Fruit fly (Drosophila melanogaster) whole organism, embryonic: ENCODE measurements around the gene CG6168.

Experiments
- B-H2 ChIP-seq: fragments of 200-800 bp; sonication (Bioruptor generic); optimal IDR thresholded peaks from 2 replicates; lab custom pipeline; 2018; ENCODE audit warnings: missing biosample characterization, mild to moderate bottlenecking, missing genetic modification characterization
- CG11247 ChIP-seq: fragments of 200-800 bp; sonication (Bioruptor generic); IDR thresholded peaks from 2 replicates; pipeline ENCODE4 v1.3.6; 2022; ENCODE audit warnings: missing biosample characterization, missing genetic modification characterization
- CG11695 ChIP-seq: fragments of 200-800 bp; sonication (Bioruptor generic); IDR thresholded peaks from 3 replicates; pipeline ENCODE4 v1.3.6; 2022; ENCODE audit warnings: missing biosample characterization, missing genetic modification characterization
- CG12155 ChIP-seq: fragments of 200-800 bp; sonication (Bioruptor generic); optimal IDR thresholded peaks from 3 replicates; lab custom pipeline; 2016; ENCODE audit warnings: missing biosample characterization, missing genetic modification characterization
- CG13123 ChIP-seq: fragments of 200-800 bp; sonication (Bioruptor generic); optimal IDR thresholded peaks from 2 replicates; lab custom pipeline; 2016; ENCODE audit warnings: missing biosample characterization, missing genetic modification characterization
- CG30431 ChIP-seq: fragments of 200-800 bp; sonication (Bioruptor generic); optimal IDR thresholded peaks from 2 replicates; lab custom pipeline; 2017; ENCODE audit warnings: missing biosample characterization, missing genetic modification characterization
- CG31365 ChIP-seq: fragments of 200-800 bp; sonication (Bioruptor generic); optimal IDR thresholded peaks from 2 replicates; lab custom pipeline; 2018; ENCODE audit warnings: missing biosample characterization, mild to moderate bottlenecking, missing genetic modification characterization
- CG32532 ChIP-seq: fragments of 200-800 bp; sonication (Bioruptor generic); IDR thresholded peaks from 2 replicates; pipeline ENCODE4 v1.3.6; 2022; ENCODE audit warnings: missing biosample characterization, missing genetic modification characterization
- CG43689 ChIP-seq: fragments of 200-800 bp; sonication (Bioruptor generic); IDR thresholded peaks from 2 replicates; pipeline ENCODE4 v1.3.6; 2022; ENCODE audit warnings: missing biosample characterization, missing genetic modification characterization
- CG4617 ChIP-seq: fragments of 200-800 bp; sonication (Bioruptor generic); optimal IDR thresholded peaks from 3 replicates; lab custom pipeline; 2016; ENCODE audit warnings: missing biosample characterization, missing genetic modification characterization, borderline replicate concordance
- CG6765 ChIP-seq: fragments of 200-800 bp; sonication (Bioruptor generic); optimal IDR thresholded peaks from 3 replicates; lab custom pipeline; 2017; ENCODE audit warnings: missing biosample characterization, mild to moderate bottlenecking, missing genetic modification characterization
- CG7357 ChIP-seq: fragments of 200-800 bp; sonication (Bioruptor generic); IDR thresholded peaks from 3 replicates; pipeline ENCODE4 v1.3.6; 2022; ENCODE audit warnings: missing biosample characterization, missing genetic modification characterization
- CG7556 ChIP-seq: fragments of 200-800 bp; sonication (Bioruptor generic); optimal IDR thresholded peaks from 2 replicates; lab custom pipeline; 2017; ENCODE audit warnings: missing biosample characterization, mild to moderate bottlenecking, missing genetic modification characterization
- CG7928 ChIP-seq: fragments of 200-800 bp; sonication (Bioruptor generic); optimal IDR thresholded peaks from 2 replicates; lab custom pipeline; 2017; ENCODE audit warnings: missing biosample characterization, mild to moderate bottlenecking, missing genetic modification characterization
- CG9727 ChIP-seq: fragments of 200-800 bp; sonication (Bioruptor generic); optimal IDR thresholded peaks from 3 replicates; lab custom pipeline; 2017; ENCODE audit warnings: missing biosample characterization, mild to moderate bottlenecking, missing genetic modification characterization
- CG9797 ChIP-seq: fragments of 200-800 bp; sonication (Bioruptor generic); optimal IDR thresholded peaks from 3 replicates; lab custom pipeline; 2018; ENCODE audit warnings: missing biosample characterization, mild to moderate bottlenecking, missing genetic modification characterization
- CHES-1-like ChIP-seq: fragments of 200-800 bp; sonication (Bioruptor generic); optimal IDR thresholded peaks from 2 replicates; lab custom pipeline; 2016; ENCODE audit warnings: missing biosample characterization, missing genetic modification characterization
- CoRest ChIP-seq: fragments of 200-800 bp; sonication (Bioruptor generic); optimal IDR thresholded peaks from 3 replicates; lab custom pipeline; 2018; ENCODE audit warnings: missing biosample characterization, mild to moderate bottlenecking, missing genetic modification characterization, moderate library complexity
- Dbx ChIP-seq: fragments of 200-800 bp; sonication (Bioruptor generic); IDR thresholded peaks from 3 replicates; pipeline ENCODE4 v1.3.6; 2022; ENCODE audit warnings: missing biosample characterization, missing genetic modification characterization
- Dfd ChIP-seq, 2 experiments: fragments of >200 bp; optimal IDR thresholded peaks; 2 replicates each; lab custom pipeline; 2017; ENCODE audit warnings: missing biosample characterization in 2 of 2, missing genetic modification characterization in 2 of 2
- Elba2 ChIP-seq: fragments of 200-800 bp; sonication (Bioruptor generic); optimal IDR thresholded peaks from 3 replicates; lab custom pipeline; 2016; ENCODE audit warnings: missing biosample characterization, missing genetic modification characterization
- MTF-1 ChIP-seq: fragments of 200-800 bp; sonication (Bioruptor generic); optimal IDR thresholded peaks from 2 replicates; lab custom pipeline; 2018; ENCODE audit warnings: missing biosample characterization, mild to moderate bottlenecking, missing genetic modification characterization, borderline replicate concordance
- Meics ChIP-seq: fragments of 200-800 bp; sonication (Bioruptor generic); optimal IDR thresholded peaks from 2 replicates; lab custom pipeline; 2017; ENCODE audit warnings: missing biosample characterization, mild to moderate bottlenecking, missing genetic modification characterization
- aop ChIP-seq: fragments of 200-800 bp; sonication (Bioruptor generic); IDR thresholded peaks from 2 replicates; pipeline ENCODE4 v1.3.6; 2022; ENCODE audit warnings: missing biosample characterization, missing genetic modification characterization
- az2 ChIP-seq: fragments of 200-800 bp; sonication (Bioruptor generic); optimal IDR thresholded peaks from 3 replicates; lab custom pipeline; 2016; ENCODE audit warnings: missing biosample characterization, missing genetic modification characterization
- bowl ChIP-seq: fragments of 200-800 bp; sonication (Bioruptor generic); IDR thresholded peaks from 2 replicates; pipeline ENCODE4 v1.3.6; 2022; ENCODE audit warnings: missing biosample characterization, missing genetic modification characterization
- chinmo ChIP-seq: fragments of 200-800 bp; sonication (Bioruptor generic); IDR thresholded peaks from 4 replicates; pipeline ENCODE4 v1.3.6; 2022; ENCODE audit warnings: missing biosample characterization, missing genetic modification characterization; ENCODE audit not compliant: partially characterized antibody
- crp ChIP-seq, 2 experiments: fragments of 200-800 bp; sonication (Bioruptor generic); optimal IDR thresholded peaks; 2 replicates in 1 of 2; 3 replicates in 1 of 2; lab custom pipeline; 2017; ENCODE audit warnings: missing biosample characterization in 2 of 2, missing genetic modification characterization in 2 of 2, mild to moderate bottlenecking in 1 of 2, moderate library complexity in 1 of 2
- dm ChIP-seq: fragments of 200-800 bp; sonication (Bioruptor generic); optimal IDR thresholded peaks from 3 replicates; lab custom pipeline; 2016; ENCODE audit warnings: missing biosample characterization, missing genetic modification characterization
- dmrt99B ChIP-seq: fragments of 200-800 bp; sonication (Bioruptor generic); optimal IDR thresholded peaks from 2 replicates; lab custom pipeline; 2018; ENCODE audit warnings: missing biosample characterization, mild to moderate bottlenecking, missing genetic modification characterization, moderate library complexity
- ham ChIP-seq: fragments of 200-800 bp; sonication (Bioruptor generic); IDR thresholded peaks from 2 replicates; pipeline ENCODE4 v1.3.6; 2022; ENCODE audit warnings: missing biosample characterization, missing genetic modification characterization
- jing ChIP-seq: fragments of 200-800 bp; sonication (Bioruptor generic); optimal IDR thresholded peaks from 2 replicates; lab custom pipeline; 2018; ENCODE audit warnings: missing biosample characterization, mild to moderate bottlenecking, missing genetic modification characterization
- lov ChIP-seq, 2 experiments: fragments of 200-800 bp in 1 of 2; fragments of >200 bp in 1 of 2; sonication (Bioruptor generic) in 1 of 2; IDR thresholded peaks in 1 of 2; optimal IDR thresholded peaks in 1 of 2; 2 replicates in 1 of 2; 3 replicates in 1 of 2; pipeline versions ENCODE4 v1.3.6 to Lab custom; 2017 to 2022; ENCODE audit warnings: missing biosample characterization in 1 of 2, missing genetic modification characterization in 1 of 2
- pb ChIP-seq: fragments of 200-800 bp; sonication (Bioruptor generic); optimal IDR thresholded peaks from 3 replicates; lab custom pipeline; 2016; ENCODE audit warnings: missing biosample characterization, missing genetic modification characterization
- prd ChIP-seq, 3 experiments: fragments of >200 bp in 2 of 3; fragments of 200-800 bp in 1 of 3; sonication (Bioruptor generic) in 1 of 3; optimal IDR thresholded peaks in 2 of 3; IDR thresholded peaks in 1 of 3; 2 replicates in 2 of 3; 3 replicates in 1 of 3; pipeline versions ENCODE4 v1.3.6 to Lab custom; 2017 to 2022; ENCODE audit warnings: missing biosample characterization in 1 of 3, missing genetic modification characterization in 1 of 3
- pros ChIP-seq: fragments of 200-800 bp; sonication (Bioruptor generic); optimal IDR thresholded peaks from 3 replicates; lab custom pipeline; 2019; ENCODE audit warnings: missing biosample characterization, mild to moderate bottlenecking, missing genetic modification characterization, moderate library complexity
- ro ChIP-seq: fragments of 200-800 bp; sonication (Bioruptor generic); IDR thresholded peaks from 2 replicates; pipeline ENCODE4 v1.3.6; 2022; ENCODE audit warnings: missing biosample characterization, missing genetic modification characterization
- sc ChIP-seq, 3 experiments: fragments of >200 bp in 2 of 3; fragments of 200-800 bp in 1 of 3; sonication (Bioruptor generic) in 1 of 3; optimal IDR thresholded peaks; 2 replicates in 2 of 3; 3 replicates in 1 of 3; lab custom pipeline; 2017; ENCODE audit warnings: mild to moderate bottlenecking in 1 of 3, missing biosample characterization in 1 of 3, missing genetic modification characterization in 1 of 3, missing genetic modification reagents in 1 of 3
- sisA ChIP-seq: fragments of 200-800 bp; sonication (Bioruptor generic); IDR thresholded peaks from 2 replicates; pipeline ENCODE4 v1.3.6; 2022; ENCODE audit warnings: missing biosample characterization, missing genetic modification characterization
- so ChIP-seq: fragments of 200-800 bp; sonication (Bioruptor generic); IDR thresholded peaks from 3 replicates; pipeline ENCODE4 v1.3.6; 2022; ENCODE audit warnings: missing biosample characterization, missing genetic modification characterization
- ssp ChIP-seq: fragments of 200-800 bp; sonication (Bioruptor generic); IDR thresholded peaks from 2 replicates; pipeline ENCODE4 v1.3.6; 2022; ENCODE audit warnings: missing biosample characterization, missing genetic modification characterization
- tgo ChIP-seq: fragments of 200-800 bp; sonication (Bioruptor generic); IDR thresholded peaks from 3 replicates; pipeline ENCODE4 v1.3.6; 2022; ENCODE audit warnings: missing biosample characterization, missing genetic modification characterization
- tna ChIP-seq: fragments of 200-800 bp; sonication (Bioruptor generic); IDR thresholded peaks from 2 replicates; pipeline ENCODE4 v1.3.6; 2022; ENCODE audit warnings: missing biosample characterization, missing genetic modification characterization; ENCODE audit not compliant: partially characterized antibody
- toy ChIP-seq: fragments of 200-800 bp; sonication (Bioruptor generic); IDR thresholded peaks from 2 replicates; pipeline ENCODE4 v1.3.6; 2022; ENCODE audit warnings: missing biosample characterization, missing genetic modification characterization
- trh ChIP-seq: fragments of 200-800 bp; sonication (Bioruptor generic); optimal IDR thresholded peaks from 2 replicates; lab custom pipeline; 2016; ENCODE audit warnings: missing biosample characterization, missing genetic modification characterization
- unpg ChIP-seq: fragments of 200-800 bp; sonication (Bioruptor generic); optimal IDR thresholded peaks from 3 replicates; lab custom pipeline; 2018; ENCODE audit warnings: missing biosample characterization, mild to moderate bottlenecking, missing genetic modification characterization, moderate library complexity
- vfl ChIP-seq: fragments of 200-800 bp; sonication (Bioruptor generic); optimal IDR thresholded peaks from 2 replicates; lab custom pipeline; 2016; ENCODE audit warnings: missing biosample characterization, missing genetic modification characterization
- wdn ChIP-seq: fragments of 200-800 bp; sonication (Bioruptor generic); IDR thresholded peaks from 2 replicates; pipeline ENCODE4 v1.3.6; 2022; ENCODE audit warnings: missing biosample characterization, missing genetic modification characterization

Gene CG6168

dm6 chr3L:11325671-11326306, 4.3 kb upstream of the CG6168 start (continued):
- TF ChIP-seq crp (GFP tag; optimal IDR thresholded peaks at IDR 0.05; lab: Kevin White, UChicago), result peak in 1 of 2 experiments; percentile 17
- peak; percentile 25 for TF ChIP-seq MTF-1 (GFP tag; lab: Kevin White, UChicago)
- no peak for TF ChIP-seq wdn (GFP tag; lab: Robert Waterston, UW)
- TF ChIP-seq B-H2 (GFP tag; lab: Kevin White, UChicago), result no peak
- TF ChIP-seq vfl (GFP tag; lab: Kevin White, UChicago), result no peak
- peak; percentile 61 for TF ChIP-seq CG13123 (GFP tag; lab: Kevin White, UChicago)
- TF ChIP-seq sisA, result peak; percentile 86
- TF ChIP-seq CG9797 (GFP tag; lab: Kevin White, UChicago), result no peak
- TF ChIP-seq aop, result 0 out of 2 replicates have a peak, but pooled peaks have one; percentile 41
- TF ChIP-seq CG31365, result no peak
- 0 out of 3 replicates have a peak, but pooled peaks have one; percentile 17 for TF ChIP-seq Dbx
- TF ChIP-seq sc (optimal IDR thresholded peaks at IDR 0.05; lab: Kevin White, UChicago), result no peak
- TF ChIP-seq sc (GFP tag; optimal IDR thresholded peaks at IDR 0.05; lab: Kevin White, UChicago), result peak; percentile 46
- peak; percentile 81 for TF ChIP-seq az2
- peak; percentile 69 for TF ChIP-seq CG12155
- TF ChIP-seq CG11247 (GFP tag; lab: Robert Waterston, UW), result peak; percentile 39; the same call in 1 of the 2 replicates
- TF ChIP-seq CG7357 (GFP tag; lab: Robert Waterston, UW), result peak; percentile 63; the same call in 1 of the 3 replicates
- TF ChIP-seq CG43689 (GFP tag; lab: Robert Waterston, UW), result 0 out of 2 replicates have a peak, but pooled peaks have one; percentile 24
- TF ChIP-seq CG7928 (GFP tag; lab: Kevin White, UChicago), result no peak
- TF ChIP-seq Meics (GFP tag; lab: Kevin White, UChicago), result peak; percentile 45
- TF ChIP-seq CG9727 (GFP tag; lab: Kevin White, UChicago), result peak; percentile 85
- TF ChIP-seq prd (optimal IDR thresholded peaks at IDR 0.05; lab: Kevin White, UChicago), result no peak
- TF ChIP-seq prd (GFP tag; IDR thresholded peaks at IDR 0.05; lab: Robert Waterston, UW), result peak; percentile 89
- peak; percentile 75 for TF ChIP-seq trh (GFP tag; lab: Kevin White, UChicago)
- TF ChIP-seq CG7556 (GFP tag; lab: Kevin White, UChicago), result peak; percentile 61
- peak; percentile 67 for TF ChIP-seq CG32532 (GFP tag; lab: Robert Waterston, UW)
- TF ChIP-seq ssp (GFP tag; lab: Robert Waterston, UW), result peak; percentile 49
- TF ChIP-seq bowl, result 0 out of 2 replicates have a peak, but pooled peaks have one; percentile 56
- TF ChIP-seq Elba2 (GFP tag; lab: Kevin White, UChicago), result peak; percentile 63
- no peak for TF ChIP-seq tna (GFP tag; lab: Robert Waterston, UW)
- peak; percentile 43 for TF ChIP-seq dm (GFP tag; lab: Kevin White, UChicago)
- 0 out of 2 replicates have a peak, but pooled peaks have one; percentile 23 for TF ChIP-seq toy (GFP tag; lab: Robert Waterston, UW)
- no peak for TF ChIP-seq lov (optimal IDR thresholded peaks at IDR 0.05; lab: Kevin White, UChicago)
- TF ChIP-seq lov (GFP tag; IDR thresholded peaks at IDR 0.05; lab: Robert Waterston, UW), result peak; percentile 75; the same call in 2 of the 3 replicates
- TF ChIP-seq CoRest, result peak; percentile 73
- peak; percentile 72 for TF ChIP-seq CHES-1-like
- TF ChIP-seq CG4617, result peak; percentile 7
- TF ChIP-seq ro (GFP tag; lab: Robert Waterston, UW), result peak; percentile 66
- no peak for TF ChIP-seq pros
- TF ChIP-seq Dfd (GFP tag; optimal IDR thresholded peaks at IDR 0.05; lab: Kevin White, UChicago), result no peak
- TF ChIP-seq CG11695, result peak; percentile 68
- no peak for TF ChIP-seq chinmo (GFP tag; lab: Robert Waterston, UW)
- peak; percentile 59 for TF ChIP-seq jing
- TF ChIP-seq CG6765, result no peak
- peak; percentile 86 for TF ChIP-seq dmrt99B (tag; lab: Kevin White, UChicago)
- TF ChIP-seq pb, result peak; percentile 66
- TF ChIP-seq CG30431, result peak; percentile 74
- TF ChIP-seq ham (GFP tag; lab: Robert Waterston, UW), result no peak
- peak; percentile 77 for TF ChIP-seq unpg
- peak; percentile 61 for TF ChIP-seq tgo (GFP tag; lab: Robert Waterston, UW)
- peak; percentile 60; the same call in 1 of the 3 replicates for TF ChIP-seq so (GFP tag; lab: Robert Waterston, UW)
